Worm (Caenorhabditis elegans) whole organism, L2 larva: ENCODE data around the gene sprr-2.
A peak's percentile ranks its signal among the peaks of the same experiment; 100 is the strongest.

Source experiments
- C34F6.9 ChIP-seq: fragments of 150-350 bp; optimal IDR thresholded peaks from 2 replicates; lab custom pipeline; 2014; ENCODE audit warnings: missing biosample characterization, missing genetic modification characterization
- F13H6.1 ChIP-seq: sonication (generic microtip); optimal IDR thresholded peaks from 2 replicates; lab custom pipeline; 2016; ENCODE audit warnings: missing genetic modification characterization, missing compliant biosample characterization
- R02D3.7 ChIP-seq: fragments of 150-350 bp; optimal IDR thresholded peaks from 2 replicates; lab custom pipeline; 2014; ENCODE audit warnings: missing biosample characterization, missing genetic modification characterization
- Y55F3AM.14 ChIP-seq: fragments of 200-800 bp; sonication (Bioruptor generic); optimal IDR thresholded peaks from 2 replicates; lab custom pipeline; 2018; ENCODE audit warnings: mild to moderate bottlenecking, missing genetic modification characterization, missing compliant biosample characterization
- ZK546.5 ChIP-seq: sonication (generic microtip); optimal IDR thresholded peaks from 2 replicates; lab custom pipeline; 2017; ENCODE audit warnings: missing biosample characterization, missing genetic modification characterization
- alr-1 ChIP-seq: fragments of 150-350 bp; optimal IDR thresholded peaks from 2 replicates; lab custom pipeline; 2014; ENCODE audit warnings: missing biosample characterization, missing genetic modification characterization
- aly-2 ChIP-seq: fragments of 150-350 bp; optimal IDR thresholded peaks from 2 replicates; lab custom pipeline; 2014; ENCODE audit warnings: missing biosample characterization, missing genetic modification characterization
- ama-1 ChIP-seq: fragments of 150-350 bp; optimal IDR thresholded peaks from 2 replicates; lab custom pipeline; 2018; ENCODE audit warnings: inconsistent platforms
- blmp-1 ChIP-seq: sonication (generic microtip); optimal IDR thresholded peaks from 2 replicates; lab custom pipeline; 2017; ENCODE audit warnings: missing genetic modification characterization, mild to moderate bottlenecking, missing compliant biosample characterization, antibody characterized with exemption, moderate library complexity; ENCODE audit not compliant: insufficient read depth
- ceh-16 ChIP-seq: fragments of 150-350 bp; optimal IDR thresholded peaks from 2 replicates; lab custom pipeline; 2014; ENCODE audit warnings: missing biosample characterization, missing genetic modification characterization
- ceh-82 ChIP-seq: fragments of 150-350 bp; optimal IDR thresholded peaks from 2 replicates; lab custom pipeline; 2014; ENCODE audit warnings: missing biosample characterization, missing genetic modification characterization
- crh-2 ChIP-seq: sonication (generic microtip); optimal IDR thresholded peaks from 2 replicates; lab custom pipeline; 2017; ENCODE audit warnings: missing biosample characterization, missing genetic modification characterization
- dmd-4 ChIP-seq: sonication (generic microtip); optimal IDR thresholded peaks from 2 replicates; lab custom pipeline; 2017; ENCODE audit warnings: missing biosample characterization, missing genetic modification characterization
- egl-27 ChIP-seq: sonication (generic microtip); optimal IDR thresholded peaks from 3 replicates; lab custom pipeline; 2017; ENCODE audit warnings: missing biosample characterization, missing genetic modification reagents, missing genetic modification characterization
- elt-1 ChIP-seq: fragments of 150-350 bp; optimal IDR thresholded peaks from 2 replicates; lab custom pipeline; 2014; ENCODE audit warnings: missing biosample characterization, missing genetic modification characterization
- fos-1 ChIP-seq: fragments of 150-350 bp; optimal IDR thresholded peaks from 2 replicates; lab custom pipeline; 2014; ENCODE audit warnings: missing biosample characterization, missing genetic modification characterization
- gmeb-1 ChIP-seq: fragments of 150-350 bp; optimal IDR thresholded peaks from 2 replicates; lab custom pipeline; 2014; ENCODE audit warnings: missing biosample characterization, missing genetic modification characterization
- lin-11 ChIP-seq: fragments of 150-350 bp; sonication (generic microtip); optimal IDR thresholded peaks from 2 replicates; lab custom pipeline; 2014; ENCODE audit warnings: missing biosample characterization, missing genetic modification characterization, inconsistent platforms, mixed read lengths
- lin-39 ChIP-seq: fragments of 150-350 bp; optimal IDR thresholded peaks from 2 replicates; lab custom pipeline; 2014; ENCODE audit warnings: missing biosample characterization, missing genetic modification reagents, missing genetic modification characterization
- lsy-2 ChIP-seq, 2 experiments: fragments of 150-350 bp in 1 of 2; sonication (generic microtip) in 1 of 2; optimal IDR thresholded peaks; 2 replicates each; lab custom pipeline; 2014 to 2017; ENCODE audit warnings: missing biosample characterization in 2 of 2, missing genetic modification characterization in 2 of 2
- mab-5 ChIP-seq: fragments of 150-350 bp; optimal IDR thresholded peaks from 2 replicates; lab custom pipeline; 2014; ENCODE audit warnings: missing biosample characterization, missing genetic modification characterization
- nhr-10 ChIP-seq: sonication (generic microtip); optimal IDR thresholded peaks from 2 replicates; lab custom pipeline; 2017; ENCODE audit warnings: missing biosample characterization, missing genetic modification characterization
- nhr-11 ChIP-seq: fragments of 150-350 bp; optimal IDR thresholded peaks from 2 replicates; lab custom pipeline; 2014; ENCODE audit warnings: missing biosample characterization, missing genetic modification characterization
- nhr-12 ChIP-seq: fragments of 150-350 bp; optimal IDR thresholded peaks from 2 replicates; lab custom pipeline; 2014; ENCODE audit warnings: missing biosample characterization, missing genetic modification characterization
- nhr-129 ChIP-seq: fragments of 150-350 bp; optimal IDR thresholded peaks from 2 replicates; lab custom pipeline; 2014; ENCODE audit warnings: missing biosample characterization, missing genetic modification characterization
- nhr-21 ChIP-seq: fragments of 150-350 bp; optimal IDR thresholded peaks from 2 replicates; lab custom pipeline; 2014; ENCODE audit warnings: missing biosample characterization, missing genetic modification characterization
- nhr-23 ChIP-seq: fragments of 150-350 bp; optimal IDR thresholded peaks from 2 replicates; lab custom pipeline; 2014; ENCODE audit warnings: missing biosample characterization, missing genetic modification reagents, missing genetic modification characterization
- nhr-25 ChIP-seq: fragments of 150-350 bp; sonication (generic microtip); optimal IDR thresholded peaks from 3 replicates; lab custom pipeline; 2014; ENCODE audit warnings: missing biosample characterization, missing genetic modification characterization
- nhr-6 ChIP-seq: fragments of 150-350 bp; optimal IDR thresholded peaks from 2 replicates; lab custom pipeline; 2014; ENCODE audit warnings: missing biosample characterization, missing genetic modification characterization
- nhr-77 ChIP-seq: fragments of 150-350 bp; optimal IDR thresholded peaks from 2 replicates; lab custom pipeline; 2014; ENCODE audit warnings: missing biosample characterization, missing genetic modification characterization
- peb-1 ChIP-seq: fragments of 150-350 bp; optimal IDR thresholded peaks from 2 replicates; lab custom pipeline; 2014; ENCODE audit warnings: missing biosample characterization, missing genetic modification characterization
- sem-4 ChIP-seq: fragments of 150-350 bp; optimal IDR thresholded peaks from 2 replicates; lab custom pipeline; 2014; ENCODE audit warnings: missing biosample characterization, missing genetic modification reagents, missing genetic modification characterization
- skn-1 ChIP-seq: sonication (generic microtip); optimal IDR thresholded peaks from 2 replicates; lab custom pipeline; 2017; ENCODE audit warnings: missing biosample characterization, missing genetic modification characterization
- sma-3 ChIP-seq: sonication (generic microtip); optimal IDR thresholded peaks from 2 replicates; lab custom pipeline; 2016; ENCODE audit warnings: missing genetic modification reagents, missing genetic modification characterization, missing compliant biosample characterization
- sma-9 ChIP-seq, 2 experiments: fragments of 150-350 bp in 1 of 2; sonication (generic microtip) in 1 of 2; optimal IDR thresholded peaks; 2 replicates each; lab custom pipeline; 2014 to 2016; ENCODE audit warnings: missing genetic modification characterization in 2 of 2, mild to moderate bottlenecking in 1 of 2, missing biosample characterization in 1 of 2, missing compliant biosample characterization in 1 of 2, missing genetic modification reagents in 1 of 2, moderate library complexity in 1 of 2
- snpc-4 ChIP-seq: fragments of 150-350 bp; optimal IDR thresholded peaks from 2 replicates; lab custom pipeline; 2014; ENCODE audit warnings: missing biosample characterization, missing genetic modification characterization
- unc-39 ChIP-seq: fragments of 150-350 bp; optimal IDR thresholded peaks from 2 replicates; lab custom pipeline; 2014; ENCODE audit warnings: missing biosample characterization, missing genetic modification characterization
- unc-55 ChIP-seq: fragments of 150-350 bp; sonication (generic microtip); optimal IDR thresholded peaks from 3 replicates; lab custom pipeline; 2014; ENCODE audit warnings: missing biosample characterization, missing genetic modification reagents, missing genetic modification characterization
- unc-62 ChIP-seq: fragments of 150-350 bp; optimal IDR thresholded peaks from 2 replicates; lab custom pipeline; 2014; ENCODE audit warnings: missing biosample characterization, missing genetic modification reagents, missing genetic modification characterization
- zag-1 ChIP-seq: fragments of 150-350 bp; optimal IDR thresholded peaks from 2 replicates; lab custom pipeline; 2014; ENCODE audit warnings: missing biosample characterization, missing genetic modification characterization
- ztf-1 ChIP-seq: fragments of 200-800 bp; sonication (Bioruptor generic); conservative IDR thresholded peaks from 2 replicates; pipeline ENCODE4 v1.3.6; 2022; ENCODE audit warnings: missing genetic modification characterization, missing compliant biosample characterization
- ztf-11 ChIP-seq: sonication (generic microtip); optimal IDR thresholded peaks from 2 replicates; lab custom pipeline; 2017; ENCODE audit warnings: missing biosample characterization, missing genetic modification characterization

sprr-2 gene

ce11 chrX:14793198-14793747, at the start of gene sprr-2:
Gene sprr-2 (plus strand): TSS chrX:14793445.
- TF ChIP-seq fos-1 (peak; percentile 61), ceh-16 (tag; lab: Kevin White, UChicago) (no peak), crh-2 (tag; lab: Kevin White, UChicago) (peak; percentile 6), lsy-2 (tag; optimal IDR thresholded peaks at IDR 0.05; lab: Kevin White, UChicago) (peak in 1 of 2 experiments; percentile 28), F13H6.1 (tag; lab: Kevin White, UChicago) (peak; percentile 4), sma-9 (GFP tag; optimal IDR thresholded peaks at IDR 0.05; lab: Kevin White, UChicago) (peak; percentile 32), sma-9 (tag; optimal IDR thresholded peaks at IDR 0.05; lab: Kevin White, UChicago) (no peak)

- TF ChIP-seq mab-5 (tag; lab: Kevin White, UChicago): no peak
- TF ChIP-seq snpc-4: no peak
- TF ChIP-seq nhr-77: no peak
- no peak for TF ChIP-seq skn-1 (tag; lab: Kevin White, UChicago)
- no peak for TF ChIP-seq ceh-82 (tag; lab: Kevin White, UChicago)
- TF ChIP-seq crh-2 (tag; lab: Kevin White, UChicago): no peak
- TF ChIP-seq alr-1 (tag; lab: Kevin White, UChicago): no peak
- TF ChIP-seq nhr-6 (tag; lab: Kevin White, UChicago): no peak
- no peak for TF ChIP-seq nhr-25
- no peak for TF ChIP-seq nhr-129
- TF ChIP-seq blmp-1 (tag; lab: Kevin White, UChicago): no peak
- no peak for TF ChIP-seq unc-55 (GFP tag; lab: Kevin White, UChicago)
- TF ChIP-seq lin-11 (tag; lab: Kevin White, UChicago): no peak
- no peak for TF ChIP-seq fos-1
- TF ChIP-seq unc-62: no peak
- no peak for TF ChIP-seq peb-1 (tag; lab: Kevin White, UChicago)
- TF ChIP-seq Y55F3AM.14 (GFP tag; lab: Kevin White, UChicago): no peak
- TF ChIP-seq nhr-23 (tag; lab: Kevin White, UChicago): no peak
- TF ChIP-seq, all 48 proteins: peak for 0
Observed at ce11 chrX:14743780-14744179, 49.5 kb upstream of the sprr-2 start, which contains the start of gene C05G5.7. Gene C05G5.7 (minus strand): TSS chrX:14743780.

ce11 chrX:14744496-14744895, 48.7 kb upstream of the sprr-2 start:
- TF ChIP-seq nhr-21 (tag; lab: Kevin White, UChicago) (peak; percentile 11), snpc-4 (peak; percentile 61), crh-2 (tag; lab: Kevin White, UChicago) (no peak), gmeb-1 (tag; lab: Kevin White, UChicago) (peak; percentile 10), aly-2 (tag; lab: Kevin White, UChicago) (no peak), nhr-12 (tag; lab: Kevin White, UChicago) (no peak), ztf-1 (GFP tag; lab: Robert Waterston, UW) (no peak), fos-1 (peak; percentile 51), zag-1 (peak; percentile 57)

ce11 chrX:14745218-14745617, 48.0 kb upstream of the sprr-2 start:
- no peak for TF ChIP-seq lin-11 (tag; lab: Kevin White, UChicago)
- no peak for TF ChIP-seq nhr-6 (tag; lab: Kevin White, UChicago)
- no peak for TF ChIP-seq crh-2 (tag; lab: Kevin White, UChicago)
- no peak for TF ChIP-seq lin-39
- TF ChIP-seq ceh-82 (tag; lab: Kevin White, UChicago): no peak
- no peak for TF ChIP-seq nhr-129
- TF ChIP-seq Y55F3AM.14 (GFP tag; lab: Kevin White, UChicago): no peak
- TF ChIP-seq unc-39: no peak
- no peak for TF ChIP-seq ZK546.5 (tag; lab: Kevin White, UChicago)
- no peak for TF ChIP-seq dmd-4 (tag; lab: Kevin White, UChicago)
- no peak for TF ChIP-seq unc-62
- TF ChIP-seq ztf-11 (tag; lab: Kevin White, UChicago): no peak
- no peak for TF ChIP-seq fos-1
- TF ChIP-seq, all 48 proteins: peak for 0

- TF ChIP-seq gmeb-1 (tag; lab: Kevin White, UChicago) (peak; percentile 75), nhr-6 (tag; lab: Kevin White, UChicago) (peak; percentile 66), nhr-10 (no peak), ceh-82 (tag; lab: Kevin White, UChicago) (peak; percentile 18), aly-2 (tag; lab: Kevin White, UChicago) (no peak), R02D3.7 (tag; lab: Kevin White, UChicago) (no peak), ama-1 (lab: Kevin White, UChicago) (no peak), unc-39 (no peak), sem-4 (tag; lab: Kevin White, UChicago) (peak; percentile 82), nhr-129 (peak; percentile 90), egl-27 (tag; lab: Kevin White, UChicago) (peak; percentile 82), Y55F3AM.14 (GFP tag; lab: Kevin White, UChicago) (peak; percentile 26), elt-1 (no peak), F13H6.1 (tag; lab: Kevin White, UChicago) (peak; percentile 89), sma-9 (GFP tag; optimal IDR thresholded peaks at IDR 0.05; lab: Kevin White, UChicago) (peak; percentile 93), sma-9 (tag; optimal IDR thresholded peaks at IDR 0.05; lab: Kevin White, UChicago) (no peak), lsy-2 (tag; optimal IDR thresholded peaks at IDR 0.05; lab: Kevin White, UChicago) (peak; percentile 73 to 92), C34F6.9 (tag; lab: Kevin White, UChicago) (peak; percentile 89), mab-5 (tag; lab: Kevin White, UChicago) (peak; percentile 67), sma-3 (GFP tag; lab: Kevin White, UChicago) (peak; percentile 89), unc-62 (no peak), blmp-1 (tag; lab: Kevin White, UChicago) (peak; percentile 59), nhr-77 (no peak), nhr-11 (no peak)
Observed at ce11 chrX:14746948-14747347, 46.3 kb upstream of the sprr-2 start, which contains the start of gene C05G5.2. Gene C05G5.2 (plus strand): TSS chrX:14747303.
